Worm (Caenorhabditis elegans): Measurements from ENCODE around the gene uev-2.
A peak's percentile ranks its signal among the peaks of the same experiment; 100 is the strongest.

Gene uev-2

ce11 chrIII:5582766-5583165, at the start of gene uev-2, which contains the start of gene F56D2.8:
TSS of gene uev-2 (plus strand) at chrIII:5583125.
TSS of gene F56D2.8 (minus strand) at chrIII:5582866.
- no peak for TF ChIP-seq W03F9.2 (tag; optimal IDR thresholded peaks at IDR 0.05)
- no peak for TF ChIP-seq dao-5 (tag; optimal IDR thresholded peaks at IDR 0.05)
- no peak for TF ChIP-seq him-1 (tag; optimal IDR thresholded peaks at IDR 0.05)

- TF ChIP-seq him-1 (tag; optimal IDR thresholded peaks at IDR 0.05), result no peak
- no peak for TF ChIP-seq dao-5 (tag; optimal IDR thresholded peaks at IDR 0.05)
- no peak for TF ChIP-seq W03F9.2 (tag; optimal IDR thresholded peaks at IDR 0.05)
These were observed 41.1 kb upstream of the uev-2 start for ce11 chrIII:5541777-5542176.

- TF ChIP-seq dao-5 (tag; optimal IDR thresholded peaks at IDR 0.05), result no peak
- TF ChIP-seq W03F9.2 (tag; optimal IDR thresholded peaks at IDR 0.05), result peak; percentile 19
- no peak for TF ChIP-seq him-1 (tag; optimal IDR thresholded peaks at IDR 0.05)
These were observed 39.9 kb upstream of the uev-2 start, which contains the start of gene D1044.6 for ce11 chrIII:5543050-5543449. TSS of gene D1044.6 (minus strand) at chrIII:5543177.

ce11 chrIII:5543727-5544345, 39.1 kb upstream of the uev-2 start, which contains the start of gene D1044.1:
TSS of gene D1044.1 (plus strand) at chrIII:5544295.
- no peak for TF ChIP-seq W03F9.2 (tag; optimal IDR thresholded peaks at IDR 0.05)
- no peak for TF ChIP-seq dao-5 (tag; optimal IDR thresholded peaks at IDR 0.05)
- TF ChIP-seq him-1 (tag; optimal IDR thresholded peaks at IDR 0.05), result no peak

ce11 chrIII:5546309-5546708, 36.6 kb upstream of the uev-2 start:
- TF ChIP-seq W03F9.2 (tag; optimal IDR thresholded peaks at IDR 0.05) (no peak), dao-5 (tag; optimal IDR thresholded peaks at IDR 0.05) (no peak), him-1 (tag; optimal IDR thresholded peaks at IDR 0.05) (no peak)

- no peak for TF ChIP-seq dao-5 (tag; optimal IDR thresholded peaks at IDR 0.05)
- TF ChIP-seq him-1 (tag; optimal IDR thresholded peaks at IDR 0.05), result no peak
- TF ChIP-seq W03F9.2 (tag; optimal IDR thresholded peaks at IDR 0.05), result no peak
These were observed 36.2 kb upstream of the uev-2 start, which contains the start of gene F09F7.5 for ce11 chrIII:5546730-5547129. TSS of gene F09F7.5 (plus strand) at chrIII:5546987.

ce11 chrIII:5550193-5550592, 32.7 kb upstream of the uev-2 start:
- TF ChIP-seq W03F9.2 (tag; optimal IDR thresholded peaks at IDR 0.05) (no peak), dao-5 (tag; optimal IDR thresholded peaks at IDR 0.05) (no peak), him-1 (tag; optimal IDR thresholded peaks at IDR 0.05) (no peak)

- no peak for TF ChIP-seq dao-5 (tag; optimal IDR thresholded peaks at IDR 0.05)
- TF ChIP-seq W03F9.2 (tag; optimal IDR thresholded peaks at IDR 0.05), result no peak
- TF ChIP-seq him-1 (tag; optimal IDR thresholded peaks at IDR 0.05), result no peak
These were observed 32.1 kb upstream of the uev-2 start for ce11 chrIII:5550844-5551243.

ce11 chrIII:5552072-5552667, 30.8 kb upstream of the uev-2 start, which contains the start of gene F09F7.6:
TSS of gene F09F7.6 (minus strand) at chrIII:5552135.
- TF ChIP-seq W03F9.2 (tag; optimal IDR thresholded peaks at IDR 0.05), result peak; percentile 25
- no peak for TF ChIP-seq dao-5 (tag; optimal IDR thresholded peaks at IDR 0.05)

- TF ChIP-seq W03F9.2 (tag; optimal IDR thresholded peaks at IDR 0.05) (no peak), him-1 (tag; optimal IDR thresholded peaks at IDR 0.05) (no peak), dao-5 (tag; optimal IDR thresholded peaks at IDR 0.05) (no peak)
These were observed 29.8 kb upstream of the uev-2 start for ce11 chrIII:5553098-5553497.

- TF ChIP-seq dao-5 (tag; optimal IDR thresholded peaks at IDR 0.05) (peak; percentile 11), him-1 (tag; optimal IDR thresholded peaks at IDR 0.05) (no peak), W03F9.2 (tag; optimal IDR thresholded peaks at IDR 0.05) (peak; percentile 95)
These were observed 27.9 kb upstream of the uev-2 start, which contains the start of the genes nmad-1 and hach-1 for ce11 chrIII:5554884-5555500. TSS of gene nmad-1 (minus strand) at chrIII:5554934. TSS of gene hach-1 (plus strand) at chrIII:5555450.

- no peak for TF ChIP-seq dao-5 (tag; optimal IDR thresholded peaks at IDR 0.05)
- TF ChIP-seq W03F9.2 (tag; optimal IDR thresholded peaks at IDR 0.05), result no peak
- no peak for TF ChIP-seq him-1 (tag; optimal IDR thresholded peaks at IDR 0.05)
These were observed 25.6 kb upstream of the uev-2 start, which contains the start of gene rpc-2 for ce11 chrIII:5557246-5557819. TSS of gene rpc-2 (plus strand) at chrIII:5557365.

- TF ChIP-seq dao-5 (tag; optimal IDR thresholded peaks at IDR 0.05) (no peak), him-1 (tag; optimal IDR thresholded peaks at IDR 0.05) (no peak), W03F9.2 (tag; optimal IDR thresholded peaks at IDR 0.05) (no peak)
These were observed 19.2 kb upstream of the uev-2 start for ce11 chrIII:5563680-5564079.

ce11 chrIII:5564325-5564724, 18.6 kb upstream of the uev-2 start:
- TF ChIP-seq W03F9.2 (tag; optimal IDR thresholded peaks at IDR 0.05) (no peak), dao-5 (tag; optimal IDR thresholded peaks at IDR 0.05) (no peak), him-1 (tag; optimal IDR thresholded peaks at IDR 0.05) (no peak)

Data from whole organism, L4/young adult.